Worm (Caenorhabditis elegans): Measurements from ENCODE around the gene B0218.7.

B0218.7 gene

ce11 chrIV:8142735-8143550 is 22.9 kb downstream of the B0218.7 start, which contains the start of gene pmk-2:
TSS of gene pmk-2 (plus strand) at chrIV:8143500.
- TF ChIP-seq lsy-2 (tag; optimal IDR thresholded peaks at IDR 0.05): peak in 1 of 2 experiments; percentile 54
- no peak for TF ChIP-seq blmp-1 (tag; optimal IDR thresholded peaks at IDR 0.05; ENCODE audit: insufficient read depth)
- TF ChIP-seq unc-55 (GFP tag; optimal IDR thresholded peaks at IDR 0.05): peak; percentile 46
- peak; percentile 54 for TF ChIP-seq fos-1 (tag; optimal IDR thresholded peaks at IDR 0.05)
- peak; percentile 52 for TF ChIP-seq crh-2 (tag; optimal IDR thresholded peaks at IDR 0.05)
- no peak for TF ChIP-seq skn-1 (tag; optimal IDR thresholded peaks at IDR 0.05)
- TF ChIP-seq dmd-4 (tag; optimal IDR thresholded peaks at IDR 0.05): peak; percentile 47
- no peak for TF ChIP-seq nhr-23 (tag; optimal IDR thresholded peaks at IDR 0.05)
- no peak for TF ChIP-seq sem-4 (tag; optimal IDR thresholded peaks at IDR 0.05)
- peak; percentile 24 for TF ChIP-seq lin-13 (GFP tag; optimal IDR thresholded peaks at IDR 0.05)
- TF ChIP-seq C34F6.9 (tag; optimal IDR thresholded peaks at IDR 0.05): peak; percentile 67
- TF ChIP-seq F13H6.1 (tag; optimal IDR thresholded peaks at IDR 0.05): no peak
- TF ChIP-seq snpc-4 (tag; optimal IDR thresholded peaks at IDR 0.05): peak; percentile 4

- TF ChIP-seq ztf-4 (tag; optimal IDR thresholded peaks at IDR 0.05) (no peak), lin-39 (tag; optimal IDR thresholded peaks at IDR 0.05) (no peak), elt-1 (tag; optimal IDR thresholded peaks at IDR 0.05) (no peak), fos-1 (tag; optimal IDR thresholded peaks at IDR 0.05) (peak; percentile 96), unc-55 (GFP tag; optimal IDR thresholded peaks at IDR 0.05) (no peak)
Observed at ce11 chrIV:8138984-8139383, 26.9 kb downstream of the B0218.7 start, which contains the start of gene pmk-3. TSS of gene pmk-3 (plus strand) at chrIV:8139219.

- TF ChIP-seq ceh-16 (tag; optimal IDR thresholded peaks at IDR 0.05): no peak
- no peak for TF ChIP-seq Y55F3AM.14 (GFP tag; optimal IDR thresholded peaks at IDR 0.05)
- TF ChIP-seq mdl-1 (tag; optimal IDR thresholded peaks at IDR 0.05): no peak
- no peak for TF ChIP-seq nhr-237 (tag; optimal IDR thresholded peaks at IDR 0.05)
- no peak for TF ChIP-seq nhr-6 (tag; optimal IDR thresholded peaks at IDR 0.05)
- no peak for TF ChIP-seq egl-27 (tag; optimal IDR thresholded peaks at IDR 0.05)
- TF ChIP-seq C34F6.9 (tag; optimal IDR thresholded peaks at IDR 0.05): no peak
- no peak for TF ChIP-seq sma-9 (GFP tag; optimal IDR thresholded peaks at IDR 0.05)
- TF ChIP-seq sma-9 (tag; optimal IDR thresholded peaks at IDR 0.05): no peak
- no peak for TF ChIP-seq crh-2 (tag; optimal IDR thresholded peaks at IDR 0.05)
- TF ChIP-seq nhr-10 (tag; optimal IDR thresholded peaks at IDR 0.05): no peak
Observed at ce11 chrIV:8136548-8136947, 29.3 kb downstream of the B0218.7 start.

ce11 chrIV:8136005-8136512 is 29.8 kb downstream of the B0218.7 start, which contains the start of the genes isp-1 and islo-1:
TSS of gene isp-1 (minus strand) at chrIV:8136055.
TSS of gene islo-1 (plus strand) at chrIV:8136389.
- TF ChIP-seq lsy-2 (tag; optimal IDR thresholded peaks at IDR 0.05): peak in 1 of 2 experiments; percentile 69
- no peak for TF ChIP-seq mbf-1 (tag; optimal IDR thresholded peaks at IDR 0.05)
- TF ChIP-seq nhr-6 (tag; optimal IDR thresholded peaks at IDR 0.05): no peak
- peak; percentile 76 for TF ChIP-seq unc-55 (GFP tag; optimal IDR thresholded peaks at IDR 0.05)
- peak; percentile 45 for TF ChIP-seq fos-1 (tag; optimal IDR thresholded peaks at IDR 0.05)
- peak; percentile 6 for TF ChIP-seq sma-9 (GFP tag; optimal IDR thresholded peaks at IDR 0.05)
- TF ChIP-seq sma-9 (tag; optimal IDR thresholded peaks at IDR 0.05): no peak
- peak; percentile 43 for TF ChIP-seq F13H6.1 (tag; optimal IDR thresholded peaks at IDR 0.05)
- TF ChIP-seq mdl-1 (tag; optimal IDR thresholded peaks at IDR 0.05): peak in 1 of 2 experiments; percentile 44
- no peak for TF ChIP-seq ceh-82 (tag; optimal IDR thresholded peaks at IDR 0.05)
- peak; percentile 36 for TF ChIP-seq lin-11 (tag; optimal IDR thresholded peaks at IDR 0.05)
- TF ChIP-seq C34F6.9 (tag; optimal IDR thresholded peaks at IDR 0.05): peak; percentile 81
- TF ChIP-seq nhr-129 (tag; optimal IDR thresholded peaks at IDR 0.05): peak; percentile 80
- TF ChIP-seq zag-1 (tag; optimal IDR thresholded peaks at IDR 0.05): no peak
- peak; percentile 20 for TF ChIP-seq nhr-25 (tag; optimal IDR thresholded peaks at IDR 0.05)
- TF ChIP-seq crh-2 (tag; optimal IDR thresholded peaks at IDR 0.05): peak; percentile 58

- TF ChIP-seq zag-1 (tag; optimal IDR thresholded peaks at IDR 0.05) (no peak), lin-13 (GFP tag; optimal IDR thresholded peaks at IDR 0.05) (peak; percentile 14), alr-1 (tag; optimal IDR thresholded peaks at IDR 0.05) (no peak), crh-2 (tag; optimal IDR thresholded peaks at IDR 0.05) (peak; percentile 61), sma-9 (GFP tag; optimal IDR thresholded peaks at IDR 0.05) (peak; percentile 63), sma-9 (tag; optimal IDR thresholded peaks at IDR 0.05) (no peak), unc-55 (GFP tag; optimal IDR thresholded peaks at IDR 0.05) (no peak), ZK546.5 (tag; optimal IDR thresholded peaks at IDR 0.05) (no peak), sma-3 (GFP tag; optimal IDR thresholded peaks at IDR 0.05) (peak; percentile 3), sem-4 (tag; optimal IDR thresholded peaks at IDR 0.05) (no peak), F13H6.1 (tag; optimal IDR thresholded peaks at IDR 0.05) (peak; percentile 34), elt-1 (tag; optimal IDR thresholded peaks at IDR 0.05) (no peak), nhr-25 (tag; optimal IDR thresholded peaks at IDR 0.05) (peak; percentile 25), mab-5 (tag; optimal IDR thresholded peaks at IDR 0.05) (no peak), lin-11 (tag; optimal IDR thresholded peaks at IDR 0.05) (no peak), skn-1 (tag; optimal IDR thresholded peaks at IDR 0.05) (no peak), lsy-2 (tag; optimal IDR thresholded peaks at IDR 0.05) (peak in 1 of 2 experiments; percentile 31), mbf-1 (tag; optimal IDR thresholded peaks at IDR 0.05) (no peak), gmeb-1 (tag; optimal IDR thresholded peaks at IDR 0.05) (peak; percentile 36), C34F6.9 (tag; optimal IDR thresholded peaks at IDR 0.05) (peak; percentile 24), nhr-21 (tag; optimal IDR thresholded peaks at IDR 0.05) (peak; percentile 51), Y55F3AM.14 (GFP tag; optimal IDR thresholded peaks at IDR 0.05) (no peak), ama-1 (optimal IDR thresholded peaks at IDR 0.05) (no peak), fos-1 (tag; optimal IDR thresholded peaks at IDR 0.05) (peak; percentile 95), nhr-129 (tag; optimal IDR thresholded peaks at IDR 0.05) (peak; percentile 65), ztf-4 (tag; optimal IDR thresholded peaks at IDR 0.05) (peak; percentile 39)
Observed at ce11 chrIV:8133536-8133935, 32.3 kb downstream of the B0218.7 start, which contains the start of gene sph-1. TSS of gene sph-1 (minus strand) at chrIV:8133558.
